Fruit fly (Drosophila melanogaster) whole organism: ENCODE data around the gene Drsl2.

ENCODE experiments used
- CG8478 ChIP-seq: fragments of >200 bp; optimal IDR thresholded peaks from 2 replicates; lab custom pipeline; 2018; ENCODE audit warnings: inconsistent platforms
- Dll ChIP-seq: fragments of >200 bp; optimal IDR thresholded peaks from 2 replicates; lab custom pipeline; 2017
- EcR ChIP-seq, 2 experiments: fragments of >200 bp; optimal IDR thresholded peaks; 2 replicates each; lab custom pipeline; 2017; ENCODE audit warnings: missing biosample characterization in 2 of 2, missing genetic modification characterization in 2 of 2, missing genetic modification reagents in 2 of 2
- pan ChIP-seq: fragments of >200 bp; optimal IDR thresholded peaks from 2 replicates; lab custom pipeline; 2017
- psq ChIP-seq: fragments of >200 bp; optimal IDR thresholded peaks from 2 replicates; lab custom pipeline; 2017
- usp ChIP-seq: fragments of >200 bp; optimal IDR thresholded peaks from 2 replicates; lab custom pipeline; 2017; ENCODE audit warnings: missing biosample characterization, missing genetic modification characterization, mixed read lengths

The Drsl2 gene

DNA sequence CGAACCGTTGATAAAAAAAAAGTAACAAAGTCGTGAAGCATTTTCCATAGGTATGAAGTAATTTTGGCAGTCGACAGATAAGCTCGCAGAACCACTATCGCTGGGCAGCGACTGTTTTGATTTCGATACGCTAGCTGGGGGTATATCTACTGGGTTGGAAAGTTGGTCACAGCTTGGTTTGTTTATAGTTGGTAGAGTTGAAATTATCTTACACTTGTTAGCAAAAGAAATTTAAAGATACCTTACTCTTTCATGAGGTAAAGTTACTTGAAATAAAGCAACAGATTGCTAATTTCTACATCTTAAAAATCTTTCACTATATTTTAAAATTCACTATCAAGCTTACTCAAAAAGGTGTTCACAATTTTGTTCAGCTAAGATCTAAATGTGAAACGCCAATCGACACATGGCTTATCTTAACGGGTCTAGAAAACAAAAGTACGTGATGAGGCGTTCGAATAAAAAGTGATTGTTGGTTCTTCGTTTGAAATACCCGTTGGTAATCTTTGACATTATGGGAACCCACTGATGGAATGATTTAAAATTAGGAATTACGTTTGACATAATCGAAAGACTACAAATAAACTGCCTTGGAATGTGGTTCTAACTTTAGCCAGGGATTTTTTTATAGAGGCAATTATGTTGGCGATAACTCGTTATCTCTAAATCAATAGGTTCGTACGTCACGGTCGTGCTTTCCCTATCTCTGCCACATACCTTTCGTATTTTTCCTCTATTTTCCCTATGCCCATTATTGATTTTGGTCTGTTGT is 36.6 kb downstream of the Drsl2 start:
- TF ChIP-seq CG8478 (lab: Kevin White, UChicago) (no peak), psq (no peak), usp (GFP tag; lab: Kevin White, UChicago) (no peak), EcR (GFP tag; optimal IDR thresholded peaks at IDR 0.05; lab: Kevin White, UChicago) (no peak), pan (lab: Kevin White, UChicago) (no peak), Dll (lab: Kevin White, UChicago) (no peak)

DNA sequence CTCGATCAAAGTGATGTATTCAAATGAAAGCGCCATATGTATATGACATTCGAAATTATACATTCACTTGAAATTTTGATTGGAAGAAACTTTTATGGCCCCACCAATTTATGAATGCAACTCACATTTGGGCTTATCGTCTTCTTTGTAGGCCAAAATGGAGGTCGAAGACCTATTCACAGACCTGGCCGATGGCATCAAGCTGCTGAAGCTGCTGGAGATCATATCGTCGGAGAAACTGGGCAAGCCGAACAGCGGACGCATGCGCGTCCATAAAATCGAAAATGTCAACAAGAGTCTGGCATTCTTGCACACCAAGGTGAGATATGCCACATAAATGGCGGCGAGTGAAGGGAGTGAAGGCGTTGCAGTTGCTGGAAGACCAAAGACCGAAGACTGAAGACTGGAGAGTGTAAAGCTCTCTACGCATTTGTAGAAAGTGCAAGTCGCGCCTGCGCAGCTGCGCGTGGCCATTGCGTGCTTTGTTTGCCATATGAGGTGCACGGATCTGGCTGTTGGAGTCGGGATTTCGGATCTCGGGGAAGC is 37.7 kb downstream of the Drsl2 start:
- no peak for TF ChIP-seq Dll (lab: Kevin White, UChicago)
- no peak for TF ChIP-seq usp (GFP tag; lab: Kevin White, UChicago)
- TF ChIP-seq CG8478 (lab: Kevin White, UChicago) = no peak
- no peak for TF ChIP-seq EcR (GFP tag; optimal IDR thresholded peaks at IDR 0.05; lab: Kevin White, UChicago)
- no peak for TF ChIP-seq psq
- TF ChIP-seq pan (lab: Kevin White, UChicago) = no peak

DNA sequence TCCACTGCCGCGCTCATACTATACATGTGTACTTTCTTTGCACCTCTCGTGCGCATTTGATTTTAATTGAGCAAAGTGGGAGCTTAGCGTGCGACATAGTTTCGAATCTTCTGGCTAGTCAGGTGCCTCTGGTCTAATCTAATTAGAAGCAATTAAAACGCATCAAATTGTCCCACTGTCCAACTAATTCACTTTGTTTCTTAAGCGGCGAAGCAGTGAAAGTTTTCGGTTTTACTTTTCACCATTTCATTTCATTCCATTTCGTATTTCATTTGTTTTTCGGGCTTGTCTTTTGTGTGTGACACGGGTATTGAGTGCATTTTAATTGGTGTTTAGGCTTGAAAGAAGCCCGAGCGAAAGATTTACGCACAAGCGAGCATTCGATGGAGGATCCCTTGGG is 38.4 kb downstream of the Drsl2 start:
- no peak for TF ChIP-seq EcR (GFP tag; optimal IDR thresholded peaks at IDR 0.05; lab: Kevin White, UChicago)
- TF ChIP-seq psq = no peak
- no peak for TF ChIP-seq pan (lab: Kevin White, UChicago)
- no peak for TF ChIP-seq usp (GFP tag; lab: Kevin White, UChicago)

DNA sequence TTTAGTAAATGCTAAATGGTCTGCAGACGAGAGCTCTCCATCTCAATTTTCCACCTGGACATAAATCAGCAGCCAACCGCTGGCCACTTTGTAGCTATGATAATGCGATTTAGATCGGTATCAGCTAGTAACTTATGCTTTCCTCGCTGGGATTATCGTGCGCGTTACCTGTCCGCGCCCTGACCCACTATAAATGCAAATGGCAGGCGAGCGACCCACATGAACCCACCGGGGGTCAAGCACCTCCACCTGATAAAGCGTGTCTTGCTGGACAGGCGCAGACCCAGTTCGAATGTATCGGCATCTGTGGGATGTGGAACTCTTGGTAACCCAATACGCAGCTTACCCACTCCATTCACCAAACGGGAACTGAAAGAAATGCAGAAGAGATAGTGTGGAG is 39.1 kb downstream of the Drsl2 start:
- TF ChIP-seq psq (no peak), Dll (lab: Kevin White, UChicago) (no peak), usp (GFP tag; lab: Kevin White, UChicago) (no peak), EcR (GFP tag; optimal IDR thresholded peaks at IDR 0.05; lab: Kevin White, UChicago) (no peak), pan (lab: Kevin White, UChicago) (no peak), CG8478 (lab: Kevin White, UChicago) (no peak)
